Fruit fly (Drosophila melanogaster) ovary, adult (tissue): ENCODE results near the gene term.

ENCODE experiments used
- CG17801 ChIP-seq: fragments of 200-800 bp; optimal IDR thresholded peaks from 2 replicates; lab custom pipeline; 2019; ENCODE audit warnings: missing biosample characterization, mild to moderate bottlenecking, missing genetic modification characterization, moderate library complexity; ENCODE audit not compliant: partially characterized antibody

term gene

dm6 chr3L:18621735-18622421, 28.3 kb upstream of the term start, which contains the start of gene not:
Gene not (minus strand): TSS chr3L:18622129.
- no peak for TF ChIP-seq CG17801 (GFP tag; lab: Kevin White, UChicago)

DNA sequence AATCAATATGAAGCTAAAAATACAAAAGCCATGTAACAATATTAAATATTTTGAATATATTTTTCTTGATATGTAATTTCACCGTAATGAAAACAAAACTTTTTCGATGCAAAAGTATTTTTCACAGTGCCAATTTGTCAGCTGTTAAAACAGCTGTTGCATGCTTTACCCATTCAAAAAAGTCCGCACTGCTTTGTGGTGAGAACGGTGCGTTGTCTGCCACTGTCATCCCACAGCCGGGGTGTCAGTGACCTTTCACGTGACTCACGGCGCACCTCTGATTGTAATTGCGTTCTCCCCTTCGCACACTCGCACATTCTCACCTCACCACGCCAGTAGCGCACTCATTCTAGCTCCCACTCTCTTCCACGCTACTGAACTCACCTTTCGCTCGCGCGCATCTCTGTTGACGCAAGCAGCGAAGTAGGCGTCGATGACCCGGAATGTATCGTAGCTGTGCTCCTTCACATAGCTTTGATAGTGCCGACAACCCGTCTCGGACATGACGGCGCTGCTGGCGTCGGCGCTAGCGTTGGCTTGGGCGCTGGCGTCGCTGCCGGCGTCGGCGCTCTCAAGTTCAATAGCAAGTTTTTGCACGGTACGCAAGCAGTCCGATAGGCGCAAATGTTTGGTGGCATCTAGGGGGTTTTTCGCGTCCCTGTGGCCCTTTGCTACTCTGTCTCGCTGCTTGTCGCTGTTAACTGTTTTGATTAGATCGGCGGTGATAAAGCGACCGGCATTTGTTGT, 27.6 kb upstream of the term start:
- TF ChIP-seq CG17801 (GFP tag; lab: Kevin White, UChicago) = no peak

DNA sequence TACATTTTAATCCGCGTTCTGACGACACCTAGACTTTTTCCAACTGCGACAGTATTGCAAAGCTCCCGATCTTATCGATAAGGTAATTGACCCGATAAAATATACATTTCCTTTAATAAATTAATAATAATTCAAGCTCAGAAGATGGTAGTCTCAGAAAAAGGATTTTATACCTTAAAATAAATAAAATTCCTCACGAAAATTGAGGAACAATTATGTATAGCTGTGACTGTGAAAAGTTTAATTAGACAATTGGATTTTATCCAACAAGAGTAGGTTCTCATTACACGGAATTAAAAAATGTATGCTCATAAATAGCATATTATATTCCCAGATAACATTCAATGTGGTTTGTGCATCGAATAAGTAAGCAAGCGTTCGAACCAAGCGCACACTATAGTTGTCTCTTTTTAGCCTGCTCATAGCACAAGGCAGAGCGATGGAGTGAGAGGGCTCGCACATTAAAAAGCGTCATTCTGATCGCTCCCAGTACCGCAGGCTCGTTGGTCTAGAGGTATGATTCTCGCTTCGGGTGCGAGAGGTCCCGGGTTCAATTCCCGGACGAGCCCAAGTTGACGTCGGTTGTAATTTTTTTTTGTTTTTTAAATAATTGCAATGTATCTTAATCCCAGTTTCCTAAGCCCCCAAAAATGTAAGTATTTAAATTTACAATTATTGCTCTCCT, 24.5 kb upstream of the term start, which contains the start of the genes CG13380 and CG4174:
Gene CG13380, minus strand, starts transcription at position 51 of the 685 bp plus-strand sequence.
Gene CG4174, minus strand, starts transcription at position 51 of the 685 bp plus-strand sequence.
- peak; percentile 43 for TF ChIP-seq CG17801 (GFP tag; lab: Kevin White, UChicago)

- no peak for TF ChIP-seq CG17801 (GFP tag; lab: Kevin White, UChicago)
Measured at dm6 chr3L:18611600-18611999, 18.0 kb upstream of the term start, which contains the start of gene CG32199. Gene CG32199 (plus strand): TSS chr3L:18611900.

DNA sequence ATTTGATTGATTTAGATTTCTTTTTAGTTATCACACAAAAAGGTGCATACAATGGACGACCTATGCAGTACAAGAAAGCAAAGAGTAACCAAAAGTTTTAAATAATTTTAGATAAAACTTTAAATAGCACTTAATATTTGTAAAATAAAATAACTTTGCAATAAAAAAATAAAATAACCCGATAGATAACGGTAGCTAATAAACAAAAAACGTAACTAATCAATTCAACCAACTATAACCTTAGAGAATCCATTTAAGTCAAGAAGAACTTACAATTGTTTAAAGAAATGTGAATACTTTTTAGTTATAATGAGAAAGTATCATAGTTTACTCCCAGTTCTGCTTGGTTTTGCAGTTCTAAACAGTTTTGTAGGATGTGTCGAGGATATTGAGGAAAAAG, 15.7 kb upstream of the term start, which contains the start of gene CG32201:
Gene CG32201, plus strand, starts transcription at position 301 of the 400 bp plus-strand sequence.
- no peak for TF ChIP-seq CG17801 (GFP tag; lab: Kevin White, UChicago)

DNA sequence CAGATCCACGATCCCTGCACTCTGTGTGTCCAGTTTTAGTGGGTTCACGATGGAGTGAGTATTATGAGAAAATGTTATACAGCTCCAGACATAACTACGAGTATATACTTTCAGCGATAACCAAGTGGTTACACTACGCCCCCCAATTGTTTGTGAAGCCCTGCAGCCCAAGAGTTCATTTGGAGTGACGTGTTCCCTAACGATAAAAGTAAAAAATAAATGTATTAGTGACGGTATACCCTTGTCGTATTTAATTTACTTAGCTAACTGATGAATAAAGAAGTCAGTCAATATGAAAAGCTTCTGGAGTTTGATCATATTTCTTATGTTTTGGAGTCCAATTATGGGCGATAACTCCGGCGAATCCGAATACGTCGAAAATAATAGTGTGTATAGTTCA, 13.6 kb upstream of the term start, which contains the start of gene CG18231:
Gene CG18231, plus strand, starts transcription at position 301 of the 400 bp plus-strand sequence.
- TF ChIP-seq CG17801 (GFP tag; lab: Kevin White, UChicago) = no peak

DNA sequence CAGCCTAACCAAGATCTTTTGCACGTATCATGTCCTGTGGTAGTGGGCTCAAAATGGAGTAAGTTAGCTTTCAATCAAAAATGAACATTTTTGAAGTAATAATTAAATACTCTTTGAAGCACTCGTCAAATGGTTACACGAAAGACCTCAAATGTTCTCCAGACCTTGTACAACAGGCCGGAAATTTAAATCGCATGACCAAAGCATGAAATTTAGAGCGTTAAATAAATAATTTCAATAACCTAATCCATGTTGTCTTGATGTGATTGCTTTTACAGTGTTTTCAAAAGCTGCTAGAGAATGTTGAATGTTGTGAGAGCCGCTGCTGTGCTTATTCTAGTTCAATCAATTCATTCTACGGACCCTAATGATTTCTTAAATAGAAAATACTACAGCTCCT, 11.6 kb upstream of the term start, which contains the start of gene CG18233:
Gene CG18233, plus strand, starts transcription at position 301 of the 400 bp plus-strand sequence.
- TF ChIP-seq CG17801 (GFP tag; lab: Kevin White, UChicago) = no peak

DNA sequence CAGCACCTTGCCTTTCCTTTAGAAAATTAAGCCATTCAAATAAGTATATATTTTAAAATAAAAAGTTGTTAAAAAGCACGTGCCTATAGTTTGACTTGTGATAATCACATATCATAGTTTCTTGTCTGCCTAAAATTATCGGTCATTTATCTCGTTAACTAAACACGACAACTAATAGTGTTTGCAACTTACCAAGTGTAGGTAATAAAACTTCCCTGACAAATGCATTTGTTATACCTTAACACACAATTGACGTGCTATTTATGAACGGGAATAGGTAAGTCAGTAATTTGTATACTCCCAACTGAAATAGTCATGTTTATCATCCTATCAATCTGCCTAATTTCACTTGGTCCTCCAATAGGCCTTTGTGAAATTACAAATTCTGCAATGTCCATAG, 9.6 kb upstream of the term start, which contains the start of gene CG18234:
Gene CG18234, plus strand, starts transcription at position 301 of the 400 bp plus-strand sequence.
- TF ChIP-seq CG17801 (GFP tag; lab: Kevin White, UChicago) = no peak

dm6 chr3L:18588387-18588786, 5.2 kb downstream of the term start, which contains the start of gene CG7271:
Gene CG7271 (plus strand): TSS chr3L:18588759.
- no peak for TF ChIP-seq CG17801 (GFP tag; lab: Kevin White, UChicago)

DNA sequence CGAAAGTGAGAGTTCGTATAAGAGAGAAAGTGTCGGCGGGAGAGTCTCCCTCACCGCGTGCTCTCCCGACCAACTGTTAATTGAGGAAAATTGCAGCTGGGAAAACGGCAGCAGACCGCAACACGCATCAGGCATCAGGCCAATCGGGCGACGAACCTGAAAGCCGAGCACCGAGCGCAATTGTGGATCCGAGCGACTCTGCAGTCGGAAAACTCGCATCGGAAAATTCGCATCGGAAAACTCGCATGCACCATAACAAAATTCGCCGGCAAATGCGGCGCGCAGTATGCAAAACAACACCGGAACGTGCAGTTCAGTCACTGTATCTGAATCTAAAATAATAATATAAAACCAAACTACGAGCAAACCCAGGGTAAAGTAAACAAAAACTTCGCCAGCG, 33.6 kb downstream of the term start, which contains the start of gene AstC-R1:
Gene AstC-R1, plus strand, starts transcription at position 301 of the 400 bp plus-strand sequence.
- no peak for TF ChIP-seq CG17801 (GFP tag; lab: Kevin White, UChicago)
